Worm (Caenorhabditis elegans): ENCODE measurements around the gene R05G6.9.
A peak's percentile ranks its signal among the peaks of the same experiment; 100 is the strongest.

- TF ChIP-seq zag-1 (tag; optimal IDR thresholded peaks at IDR 0.05): no peak
- no peak for TF ChIP-seq nhr-10 (tag; optimal IDR thresholded peaks at IDR 0.05)
- peak; percentile 27 for TF ChIP-seq nhr-25 (tag; optimal IDR thresholded peaks at IDR 0.05; ENCODE audit: borderline replicate concordance, insufficient read depth)
Measured at ce11 chrIV:7487554-7488456, 28.3 kb downstream of the R05G6.9 start, which contains the start of the genes his-60 and his-59.

Data from whole organism, L4 larva.